Fruit fly (Drosophila melanogaster) whole organism, pupa: ENCODE results near the gene Bub3.

Experiments
- CG10348 ChIP-seq: fragments of 200-800 bp; sonication (Bioruptor generic); IDR thresholded peaks from 2 replicates; pipeline ENCODE4 v1.3.6; 2022; ENCODE audit warnings: missing biosample characterization, missing genetic modification characterization
- CG12605 ChIP-seq: fragments of 200-800 bp; sonication (Bioruptor generic); IDR thresholded peaks from 2 replicates; pipeline ENCODE4 v1.3.6; 2022; ENCODE audit warnings: missing biosample characterization, missing genetic modification characterization
- CG13204 ChIP-seq: fragments of 200-800 bp; sonication (Bioruptor generic); optimal IDR thresholded peaks from 2 replicates; lab custom pipeline; 2018; ENCODE audit warnings: missing biosample characterization, mild to moderate bottlenecking, missing genetic modification characterization, moderate library complexity
- CG14655 ChIP-seq: fragments of 200-800 bp; sonication (Bioruptor generic); optimal IDR thresholded peaks from 3 replicates; lab custom pipeline; 2017; ENCODE audit warnings: mild to moderate bottlenecking, missing biosample characterization, missing genetic modification reagents, missing genetic modification characterization
- CG15710 ChIP-seq: fragments of 200-800 bp; sonication (Bioruptor generic); optimal IDR thresholded peaks from 2 replicates; lab custom pipeline; 2018; ENCODE audit warnings: missing biosample characterization, mild to moderate bottlenecking, missing genetic modification characterization, moderate library complexity
- CG17806 ChIP-seq: fragments of 200-800 bp; sonication (Bioruptor generic); optimal IDR thresholded peaks from 2 replicates; lab custom pipeline; 2018; ENCODE audit warnings: missing biosample characterization, mild to moderate bottlenecking, missing genetic modification characterization, moderate library complexity
- CG32121 ChIP-seq: fragments of 200-800 bp; sonication (Bioruptor generic); IDR thresholded peaks from 2 replicates; pipeline ENCODE4 v1.3.6; 2022; ENCODE audit warnings: missing biosample characterization, missing genetic modification characterization
- CG34367 ChIP-seq: fragments of 200-800 bp; sonication (Bioruptor generic); optimal IDR thresholded peaks from 2 replicates; lab custom pipeline; 2018; ENCODE audit warnings: missing biosample characterization, mild to moderate bottlenecking, missing genetic modification characterization
- CG4496 ChIP-seq: fragments of 200-800 bp; sonication (Bioruptor generic); IDR thresholded peaks from 3 replicates; pipeline ENCODE4 v1.3.6; 2022; ENCODE audit warnings: missing biosample characterization, missing genetic modification characterization
- CG8159 ChIP-seq: fragments of 200-800 bp; sonication (Bioruptor generic); optimal IDR thresholded peaks from 3 replicates; lab custom pipeline; 2018; ENCODE audit warnings: missing biosample characterization, mild to moderate bottlenecking, missing genetic modification characterization, moderate library complexity
- CG8301 ChIP-seq: fragments of 200-800 bp; sonication (Bioruptor generic); optimal IDR thresholded peaks from 2 replicates; lab custom pipeline; 2018; ENCODE audit warnings: missing biosample characterization, mild to moderate bottlenecking, missing genetic modification characterization
- CG9948 ChIP-seq: fragments of 200-800 bp; sonication (Bioruptor generic); optimal IDR thresholded peaks from 2 replicates; lab custom pipeline; 2018; ENCODE audit warnings: missing biosample characterization, mild to moderate bottlenecking, missing genetic modification characterization, moderate library complexity
- D1 ChIP-seq: fragments of 200-800 bp; sonication (Bioruptor generic); optimal IDR thresholded peaks from 2 replicates; lab custom pipeline; 2018; ENCODE audit warnings: missing biosample characterization, mild to moderate bottlenecking, missing genetic modification characterization, moderate library complexity
- EcR ChIP-seq: fragments of 200-800 bp; sonication (Bioruptor generic); optimal IDR thresholded peaks from 3 replicates; lab custom pipeline; 2019; ENCODE audit warnings: missing biosample characterization, missing genetic modification characterization, mild to moderate bottlenecking, moderate library complexity, missing genetic modification reagents
- Ets98B ChIP-seq: fragments of 200-800 bp; sonication (Bioruptor generic); IDR thresholded peaks from 2 replicates; pipeline ENCODE4 v1.3.6; 2022; ENCODE audit warnings: missing biosample characterization, missing genetic modification characterization
- Pif1A ChIP-seq: fragments of 200-800 bp; sonication (Bioruptor generic); optimal IDR thresholded peaks from 3 replicates; lab custom pipeline; 2016; ENCODE audit warnings: missing biosample characterization, missing genetic modification characterization
- Pif1B ChIP-seq: fragments of 200-800 bp; sonication (Bioruptor generic); optimal IDR thresholded peaks from 3 replicates; lab custom pipeline; 2016; ENCODE audit warnings: missing biosample characterization, missing genetic modification characterization
- Snoo ChIP-seq: fragments of 200-800 bp; sonication (Bioruptor generic); optimal IDR thresholded peaks from 3 replicates; lab custom pipeline; 2017; ENCODE audit warnings: missing biosample characterization, mild to moderate bottlenecking, missing genetic modification characterization, inconsistent platforms
- fd96Ca ChIP-seq: fragments of 200-800 bp; sonication (Bioruptor generic); IDR thresholded peaks from 3 replicates; pipeline ENCODE4 v1.3.6; 2022; ENCODE audit warnings: missing biosample characterization, missing genetic modification characterization
- gl ChIP-seq: fragments of 200-800 bp; sonication (Bioruptor generic); optimal IDR thresholded peaks from 2 replicates; lab custom pipeline; 2018; ENCODE audit warnings: missing biosample characterization, mild to moderate bottlenecking, missing genetic modification characterization
- rn ChIP-seq: fragments of 200-800 bp; sonication (Bioruptor generic); IDR thresholded peaks from 2 replicates; pipeline ENCODE4 v1.3.6; 2022; ENCODE audit warnings: missing biosample characterization, missing genetic modification characterization

Bub3 gene

DNA sequence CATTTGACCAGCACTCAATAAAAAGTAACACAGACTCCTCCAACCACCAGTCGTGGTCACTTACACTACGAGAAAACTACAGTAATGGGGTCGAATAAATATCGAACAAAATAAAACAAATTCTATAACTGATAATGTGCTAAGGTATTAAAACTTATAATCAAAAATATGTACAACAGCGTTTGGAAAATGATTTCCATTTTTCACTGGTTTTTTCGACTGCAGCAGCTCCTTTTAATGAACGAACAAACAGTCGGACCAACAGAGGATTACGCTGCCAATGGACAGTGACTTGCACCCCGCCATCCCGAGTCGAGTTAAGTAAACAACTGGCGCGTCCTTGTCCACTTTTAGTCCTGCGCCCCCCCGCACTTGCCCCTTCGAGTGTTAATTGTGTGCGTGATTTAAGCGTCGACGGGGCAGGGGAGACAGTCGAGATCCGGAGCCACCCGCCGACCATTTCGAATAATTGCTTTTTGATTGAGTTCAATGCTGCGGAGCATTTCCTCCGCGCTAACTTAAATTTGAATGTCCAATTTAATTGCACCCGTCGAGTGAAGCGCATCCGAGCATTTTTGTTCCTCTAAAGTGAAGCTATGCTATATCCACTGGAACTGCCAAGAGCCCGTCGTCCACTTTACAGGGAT lies 10.9 kb downstream of the Bub3 start, which contains the start of gene ppk21:
Gene ppk21 (plus strand): TSS at position 597 of the 647 bp plus-strand sequence.
- no peak for TF ChIP-seq CG4496
- no peak for TF ChIP-seq CG15710 (tag; lab: Kevin White, UChicago)
- TF ChIP-seq CG14655 (GFP tag; lab: Kevin White, UChicago): no peak
- TF ChIP-seq CG17806: no peak
- TF ChIP-seq CG9948 (tag; lab: Kevin White, UChicago): no peak
- TF ChIP-seq fd96Ca (GFP tag; lab: Robert Waterston, UW): no peak
- no peak for TF ChIP-seq CG12605
- TF ChIP-seq rn (GFP tag; lab: Robert Waterston, UW): no peak
- no peak for TF ChIP-seq gl
- TF ChIP-seq Pif1A: no peak
- no peak for TF ChIP-seq Snoo
- TF ChIP-seq D1 (tag; lab: Kevin White, UChicago): no peak
- TF ChIP-seq CG13204 (GFP tag; lab: Kevin White, UChicago): no peak
- TF ChIP-seq Ets98B: no peak
- TF ChIP-seq CG10348 (GFP tag; lab: Robert Waterston, UW): no peak
- no peak for TF ChIP-seq CG34367 (tag; lab: Kevin White, UChicago)
- no peak for TF ChIP-seq CG8301 (tag; lab: Kevin White, UChicago)
- no peak for TF ChIP-seq Pif1B (GFP tag; lab: Kevin White, UChicago)
- TF ChIP-seq CG32121 (GFP tag; lab: Robert Waterston, UW): no peak
- TF ChIP-seq, all 21 proteins: peak for 0

DNA sequence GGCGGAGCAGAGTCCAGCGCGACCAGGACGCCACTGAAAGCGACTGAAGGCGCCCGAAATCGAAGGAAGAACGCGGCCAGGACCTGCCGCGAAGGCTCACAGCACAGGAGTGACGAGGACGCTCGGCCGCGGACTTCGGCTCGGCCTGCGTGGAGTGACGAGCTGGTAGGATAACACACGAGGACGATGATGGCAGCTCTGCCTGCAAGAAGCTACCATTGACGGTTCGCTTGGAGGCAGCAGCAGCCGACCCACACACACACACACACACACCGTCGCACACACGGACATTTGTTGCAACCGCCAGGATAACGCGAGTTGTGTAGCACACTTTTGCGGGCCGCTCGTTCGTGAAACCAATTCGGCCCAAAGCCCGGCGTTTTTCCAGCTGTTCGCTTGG lies 15.3 kb downstream of the Bub3 start, which contains the start of gene Dop1R2:
Gene Dop1R2 (minus strand): TSS at position 35 of the 400 bp plus-strand sequence.
- TF ChIP-seq CG4496: no peak
- peak; percentile 23 for TF ChIP-seq CG13204 (GFP tag; lab: Kevin White, UChicago)

DNA sequence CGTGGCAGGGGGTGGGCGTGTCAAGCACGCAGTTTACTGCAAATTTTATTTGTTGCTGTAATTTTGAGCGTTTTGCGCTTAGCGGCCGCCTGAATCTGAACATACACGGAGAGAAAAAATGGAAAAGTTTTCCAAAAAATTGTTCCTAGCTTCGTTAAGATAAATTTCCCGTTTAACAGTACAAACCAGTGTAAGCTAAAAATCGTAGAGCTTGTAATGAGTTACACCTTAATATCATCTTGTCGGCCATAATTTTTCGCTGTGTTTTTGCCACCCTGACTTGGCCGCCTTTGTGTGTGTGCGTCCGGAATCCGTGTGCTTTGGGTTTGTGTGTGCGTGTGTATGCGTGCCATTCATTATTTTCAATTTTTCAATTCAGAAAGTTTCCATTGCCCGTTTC lies 23.7 kb downstream of the Bub3 start:
- TF ChIP-seq CG8159 (tag; lab: Kevin White, UChicago): peak; percentile 21
- no peak for TF ChIP-seq CG4496
- TF ChIP-seq CG15710 (tag; lab: Kevin White, UChicago): no peak

DNA sequence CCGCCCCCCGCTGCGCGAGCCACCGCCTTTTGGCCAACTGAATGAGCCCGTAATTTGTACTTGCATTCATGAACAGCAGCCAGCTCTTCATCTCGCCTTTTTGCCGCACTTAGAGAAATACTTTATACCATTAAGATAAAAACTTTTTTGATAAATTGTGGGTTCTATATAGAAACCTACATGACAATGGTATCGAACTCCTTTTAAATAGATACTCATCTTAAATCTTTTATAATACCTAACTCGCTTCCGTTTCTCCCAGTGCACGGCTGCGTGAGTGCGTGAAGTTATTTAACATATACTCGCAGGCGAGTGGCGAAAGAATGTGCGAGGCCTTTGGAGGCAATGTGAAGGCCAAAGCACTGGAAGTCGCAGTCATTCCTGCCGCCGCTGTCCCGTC lies 49.3 kb downstream of the Bub3 start:
- TF ChIP-seq CG8159 (tag; lab: Kevin White, UChicago): peak; percentile 49
- TF ChIP-seq CG12605: no peak
- no peak for TF ChIP-seq gl
- no peak for TF ChIP-seq rn (GFP tag; lab: Robert Waterston, UW)
- TF ChIP-seq Ets98B: peak; percentile 13; the same call in 1 of the 2 replicates
- TF ChIP-seq CG4496: 0 out of 3 replicates have a peak, but pooled peaks have one; percentile 33
- peak; percentile 46 for TF ChIP-seq CG15710 (tag; lab: Kevin White, UChicago)
- peak; percentile 51; the same call in 1 of the 3 replicates for TF ChIP-seq fd96Ca (GFP tag; lab: Robert Waterston, UW)
- TF ChIP-seq CG13204 (GFP tag; lab: Kevin White, UChicago): peak; percentile 3
- TF ChIP-seq EcR (GFP tag; lab: Kevin White, UChicago): no peak
- no peak for TF ChIP-seq CG8301 (tag; lab: Kevin White, UChicago)
- no peak for TF ChIP-seq CG34367 (tag; lab: Kevin White, UChicago)
- TF ChIP-seq, all 21 proteins: peak for 6
